Fruit fly (Drosophila melanogaster): ENCODE data around the gene CG7017.

CG7017 gene

dm6 chr3L:20186294-20187020 lies 25.5 kb downstream of the CG7017 start (continued):
- TF ChIP-seq BEAF-32 (GFP tag; optimal IDR thresholded peaks at IDR 0.05) = peak; percentile 16
- peak; percentile 11 for TF ChIP-seq Vsx1 (GFP tag; optimal IDR thresholded peaks at IDR 0.05)
- peak; percentile 1 for TF ChIP-seq Lhr (GFP tag; optimal IDR thresholded peaks at IDR 0.05)
- peak; percentile 2 for TF ChIP-seq CG18262 (tag; optimal IDR thresholded peaks at IDR 0.05)
- no peak for TF ChIP-seq twi (tag; optimal IDR thresholded peaks at IDR 0.05)
- TF ChIP-seq ken (GFP tag; IDR thresholded peaks at IDR 0.05) = no peak
- TF ChIP-seq CG31441 (GFP tag; IDR thresholded peaks at IDR 0.05) = 0 out of 2 replicates have a peak, but pooled peaks have one; percentile 26
- no peak for TF ChIP-seq lilli (GFP tag; optimal IDR thresholded peaks at IDR 0.05)
- TF ChIP-seq Stat92E (GFP tag; optimal IDR thresholded peaks at IDR 0.05) = peak in 1 of 3 experiments; percentile 50
- TF ChIP-seq CG14710 (tag; optimal IDR thresholded peaks at IDR 0.05) = peak; percentile 24
- TF ChIP-seq Dp (GFP tag; optimal IDR thresholded peaks at IDR 0.05) = peak; percentile 73
- TF ChIP-seq nom (GFP tag; optimal IDR thresholded peaks at IDR 0.05) = peak; percentile 60
- peak; percentile 80 for TF ChIP-seq E2f2 (GFP tag; IDR thresholded peaks at IDR 0.05)
- peak; percentile 1 for TF ChIP-seq CG12299 (tag; optimal IDR thresholded peaks at IDR 0.05)
- peak in 1 of 2 experiments; percentile 33 for TF ChIP-seq Eip74EF (GFP tag; optimal IDR thresholded peaks at IDR 0.05)
- TF ChIP-seq CG33557 (GFP tag; optimal IDR thresholded peaks at IDR 0.05) = peak; percentile 49
- peak; percentile 8 for TF ChIP-seq CG8924 (tag; optimal IDR thresholded peaks at IDR 0.05)
- TF ChIP-seq CG17328 (GFP tag; IDR thresholded peaks at IDR 0.05) = 0 out of 2 replicates have a peak, but pooled peaks have one; percentile 18
- TF ChIP-seq NfI (GFP tag; optimal IDR thresholded peaks at IDR 0.05) = peak; percentile 38
- TF ChIP-seq CG11504 (tag; optimal IDR thresholded peaks at IDR 0.05) = peak; percentile 27
- no peak for TF ChIP-seq CG8089 (GFP tag; optimal IDR thresholded peaks at IDR 0.05)
- TF ChIP-seq Deaf1 (tag; optimal IDR thresholded peaks at IDR 0.05) = peak; percentile 26
- TF ChIP-seq CG3995 (GFP tag; optimal IDR thresholded peaks at IDR 0.05) = peak; percentile 11
- TF ChIP-seq gro (GFP tag; optimal IDR thresholded peaks at IDR 0.05) = no peak
- TF ChIP-seq Hr51 (GFP tag; optimal IDR thresholded peaks at IDR 0.05) = peak in 1 of 2 experiments; percentile 32
- TF ChIP-seq CG4360 (GFP tag; IDR thresholded peaks at IDR 0.05) = peak; percentile 45; the same call in 1 of the 2 replicates
- TF ChIP-seq Oli (tag; optimal IDR thresholded peaks at IDR 0.05) = peak; percentile 27
- TF ChIP-seq da (GFP tag; optimal IDR thresholded peaks at IDR 0.05) = no peak
- TF ChIP-seq Gug (GFP tag; IDR thresholded peaks at IDR 0.05) = no peak
- no peak for TF ChIP-seq CG8281 (tag; optimal IDR thresholded peaks at IDR 0.05)
- no peak for TF ChIP-seq phol (tag; optimal IDR thresholded peaks at IDR 0.05)
- peak; percentile 100 for TF ChIP-seq CG3163 (GFP tag; optimal IDR thresholded peaks at IDR 0.05)
- TF ChIP-seq CG9437 (GFP tag; optimal IDR thresholded peaks at IDR 0.05) = peak; percentile 24
- peak; percentile 42 for TF ChIP-seq Abd-B (GFP tag; optimal IDR thresholded peaks at IDR 0.05)
- TF ChIP-seq CG1832 (GFP tag; optimal IDR thresholded peaks at IDR 0.05) = no peak
- TF ChIP-seq ci (GFP tag; IDR thresholded peaks at IDR 0.05) = peak; percentile 73
- peak; percentile 16 for TF ChIP-seq dmrt99B (tag; optimal IDR thresholded peaks at IDR 0.05)
- TF ChIP-seq zf30C (GFP tag; optimal IDR thresholded peaks at IDR 0.05) = no peak
- peak; percentile 81 for TF ChIP-seq cg (GFP tag; optimal IDR thresholded peaks at IDR 0.05)
- no peak for TF ChIP-seq gfzf (GFP tag; optimal IDR thresholded peaks at IDR 0.05)
- TF ChIP-seq CG30431 (GFP tag; optimal IDR thresholded peaks at IDR 0.05) = no peak
- no peak for TF ChIP-seq CG15514 (GFP tag; optimal IDR thresholded peaks at IDR 0.05)
- TF ChIP-seq sug (tag; optimal IDR thresholded peaks at IDR 0.05) = peak; percentile 56
- no peak for TF ChIP-seq MESR4 (GFP tag; optimal IDR thresholded peaks at IDR 0.05)
- peak in 1 of 2 experiments; percentile 36 for TF ChIP-seq Hr78 (GFP tag; optimal IDR thresholded peaks at IDR 0.05)
- TF ChIP-seq CG30020 (tag; optimal IDR thresholded peaks at IDR 0.05) = peak; percentile 11
- TF ChIP-seq grn (GFP tag; optimal IDR thresholded peaks at IDR 0.05) = peak; percentile 0

Data from whole organism, embryonic.